Worm (Caenorhabditis elegans): ENCODE results near the gene EGAP2.1.

EGAP2.1 gene

DNA sequence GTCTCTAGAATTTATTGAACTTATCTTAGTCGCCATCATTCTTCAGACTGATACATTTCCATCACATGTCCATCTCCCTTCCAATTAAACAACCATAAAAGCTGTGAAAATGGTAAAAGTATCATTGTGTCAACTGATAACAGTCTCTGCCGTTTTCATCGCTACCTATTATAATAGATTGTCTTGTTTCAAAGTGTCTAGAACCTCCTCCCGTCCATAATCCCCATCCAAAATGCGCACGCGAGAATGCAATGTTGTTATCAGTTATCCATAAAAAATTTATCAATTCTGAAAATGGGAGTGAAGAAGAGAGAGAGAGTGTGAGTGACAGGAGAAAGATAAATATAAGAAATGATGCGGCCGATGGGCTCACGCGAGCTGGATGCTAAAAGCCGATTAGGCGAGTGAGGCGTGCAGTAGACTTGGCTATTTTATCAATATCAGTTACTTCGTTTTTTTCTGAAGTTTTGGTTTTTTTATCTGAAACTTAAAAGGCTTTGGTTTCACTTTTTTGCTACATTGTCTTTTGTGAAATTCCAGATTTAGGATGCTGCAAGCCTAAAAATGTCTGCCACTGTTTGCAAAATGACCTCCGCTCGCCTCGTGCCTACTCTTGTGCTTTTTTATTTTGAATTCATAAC lies 29.2 kb upstream of the EGAP2.1 start (continued):
- TF ChIP-seq Y53G8AR.9 (GFP tag; conservative IDR thresholded peaks at IDR 0.05) = 0 out of 2 replicates have a peak, but pooled peaks have one; percentile 25
- TF ChIP-seq ets-4 (GFP tag; optimal IDR thresholded peaks at IDR 0.05) = peak; percentile 39
- TF ChIP-seq C06A6.2 (GFP tag; conservative IDR thresholded peaks at IDR 0.05) = no peak
- peak; percentile 40 for TF ChIP-seq tbp1 (GFP tag; optimal IDR thresholded peaks at IDR 0.05)
- TF ChIP-seq tlf-1 (GFP tag; optimal IDR thresholded peaks at IDR 0.05) = peak; percentile 15
- peak; percentile 64 for TF ChIP-seq chd-7 (tag; optimal IDR thresholded peaks at IDR 0.05)
- TF ChIP-seq nhr-120 (GFP tag; IDR thresholded peaks at IDR 0.05) = no peak
- TF ChIP-seq die-1 (tag; optimal IDR thresholded peaks at IDR 0.05) = no peak

DNA sequence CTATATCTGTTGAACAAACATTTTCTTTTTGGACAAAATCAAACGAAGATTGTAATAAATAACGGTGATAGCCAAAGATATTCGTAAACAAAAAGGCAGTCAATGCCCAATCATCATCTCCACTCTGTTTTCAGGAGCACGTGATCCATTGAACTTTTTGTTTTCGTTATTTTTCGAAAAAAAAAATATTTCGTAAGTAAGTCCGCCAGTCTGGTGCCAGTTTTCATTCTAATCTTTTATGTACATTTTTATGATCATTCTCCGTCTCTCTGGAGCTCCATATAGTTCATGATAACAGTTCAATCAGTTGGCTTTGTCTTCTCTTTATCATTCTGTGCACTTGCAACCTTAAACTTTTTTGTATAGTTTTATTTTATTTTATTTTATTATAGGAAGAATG lies 28.3 kb upstream of the EGAP2.1 start, which contains the start of gene ampd-1:
Gene ampd-1, plus strand, starts transcription at position 393 of the 400 bp plus-strand sequence.
- TF ChIP-seq nhr-80 (tag; optimal IDR thresholded peaks at IDR 0.05) = peak; percentile 47
- peak; percentile 44; the same call in 1 of the 2 replicates for TF ChIP-seq cebp-1 (GFP tag; IDR thresholded peaks at IDR 0.05)
- TF ChIP-seq cebp-1 (tag; optimal IDR thresholded peaks at IDR 0.05) = peak; percentile 64
- TF ChIP-seq F22D6.2 (tag; optimal IDR thresholded peaks at IDR 0.05) = no peak

DNA sequence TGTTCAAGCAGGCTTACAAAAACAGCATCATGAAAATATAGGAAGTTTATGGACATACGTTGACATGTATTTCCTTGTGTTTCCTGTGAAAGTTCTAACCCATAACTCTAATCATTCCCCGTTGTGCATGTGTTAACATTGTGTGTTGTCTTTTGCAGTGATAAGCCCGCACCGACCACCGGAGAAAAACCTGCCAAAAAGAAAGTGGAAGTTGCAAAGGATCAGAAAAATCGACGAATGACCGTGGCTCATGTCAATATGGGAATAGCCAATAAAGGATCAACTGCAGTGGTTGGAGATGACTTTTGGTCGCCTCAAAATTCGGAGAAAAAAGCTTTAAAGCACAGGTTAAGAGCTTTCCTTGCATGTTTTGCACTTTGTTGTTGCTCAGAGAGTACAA lies 25.9 kb upstream of the EGAP2.1 start:
- TF ChIP-seq ekl-4 (GFP tag; IDR thresholded peaks at IDR 0.05) (no peak), Y95B8A.8 (GFP tag; IDR thresholded peaks at IDR 0.05) (no peak), dpff-1 (tag; optimal IDR thresholded peaks at IDR 0.05) (no peak), dox-1 (GFP tag; IDR thresholded peaks at IDR 0.05) (no peak), T26A5.8 (tag; optimal IDR thresholded peaks at IDR 0.05) (no peak), tbp1 (GFP tag; optimal IDR thresholded peaks at IDR 0.05) (no peak), madf-3 (GFP tag; IDR thresholded peaks at IDR 0.05) (no peak)

DNA sequence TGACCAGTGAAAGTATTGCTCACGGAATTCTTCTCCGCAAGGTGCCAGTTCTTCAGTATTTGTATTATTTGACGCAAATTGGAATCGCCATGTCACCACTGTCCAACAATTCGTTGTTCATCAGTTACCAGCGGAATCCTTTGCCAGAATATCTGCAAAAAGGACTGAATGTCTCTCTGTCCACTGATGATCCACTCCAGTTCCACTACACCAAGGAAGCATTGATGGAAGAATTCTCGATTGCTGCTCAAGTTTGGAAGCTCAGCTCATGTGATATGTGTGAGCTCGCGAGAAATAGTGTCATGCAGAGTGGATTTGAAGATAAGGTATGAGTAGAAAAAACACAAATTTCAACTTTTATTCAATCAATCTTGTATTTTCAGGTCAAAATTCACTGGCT lies 22.1 kb upstream of the EGAP2.1 start:
- TF ChIP-seq B0261.1 (tag; optimal IDR thresholded peaks at IDR 0.05) (no peak), lsl-1 (GFP tag; optimal IDR thresholded peaks at IDR 0.05) (no peak), snpc-3.4 (tag; optimal IDR thresholded peaks at IDR 0.05) (no peak), F10E7.11 (tag; optimal IDR thresholded peaks at IDR 0.05) (no peak), ztf-18 (tag; optimal IDR thresholded peaks at IDR 0.05) (no peak), F22D6.2 (tag; optimal IDR thresholded peaks at IDR 0.05) (no peak), xnd-1 (tag; optimal IDR thresholded peaks at IDR 0.05) (no peak), attf-3 (GFP tag; conservative IDR thresholded peaks at IDR 0.05) (no peak), nhr-27 (tag; optimal IDR thresholded peaks at IDR 0.05) (no peak), sptf-2 (GFP tag; optimal IDR thresholded peaks at IDR 0.05) (no peak)

DNA sequence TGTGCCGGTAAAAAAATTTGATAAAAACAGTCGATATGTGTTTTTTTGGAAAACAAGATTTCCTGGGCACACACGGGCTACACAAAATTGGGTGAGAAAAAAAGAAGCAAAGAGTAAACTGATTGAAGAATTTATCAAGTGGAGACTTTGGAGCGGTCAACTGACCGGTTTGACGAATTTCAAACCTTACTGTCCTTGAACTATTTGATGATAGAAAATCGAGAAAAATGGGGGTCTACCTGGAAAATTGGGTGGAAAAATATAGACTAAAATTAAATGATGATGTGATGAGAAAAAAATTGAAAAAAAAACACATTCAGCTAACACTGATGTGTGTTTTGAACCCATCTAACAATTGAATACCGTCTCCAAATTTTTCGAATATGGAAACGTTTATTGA lies 20.4 kb upstream of the EGAP2.1 start, which contains the start of gene C34F11.8:
Gene C34F11.8, minus strand, starts transcription at position 135 of the 400 bp plus-strand sequence.
- TF ChIP-seq nfya-1 (tag; optimal IDR thresholded peaks at IDR 0.05; ENCODE audit: borderline replicate concordance, insufficient read depth) (no peak), Y67H2A.10 (GFP tag; conservative IDR thresholded peaks at IDR 0.05) (no peak), sdz-38 (tag; optimal IDR thresholded peaks at IDR 0.05) (no peak), bed-2 (GFP tag; IDR thresholded peaks at IDR 0.05) (no peak), ztf-3 (GFP tag; optimal IDR thresholded peaks at IDR 0.05) (no peak), rec-8 (tag; optimal IDR thresholded peaks at IDR 0.05) (no peak), fkh-3 (tag; optimal IDR thresholded peaks at IDR 0.05) (no peak), dpl-1 (GFP tag; optimal IDR thresholded peaks at IDR 0.05) (no peak), madf-8 (GFP tag; conservative IDR thresholded peaks at IDR 0.05) (no peak), ztf-18 (tag; optimal IDR thresholded peaks at IDR 0.05) (no peak)
